Worm (Caenorhabditis elegans) whole organism, L1 larva: ENCODE data around the gene col-93.

Experiments used
- F16B12.6 ChIP-seq: fragments of 150-350 bp; optimal IDR thresholded peaks from 2 replicates; lab custom pipeline; 2014; ENCODE audit warnings: missing biosample characterization, missing genetic modification characterization
- blmp-1 ChIP-seq: fragments of 150-350 bp; optimal IDR thresholded peaks from 2 replicates; lab custom pipeline; 2014; ENCODE audit warnings: missing biosample characterization, missing genetic modification characterization
- ceh-63 ChIP-seq: fragments of 200-800 bp; sonication (Bioruptor generic); optimal IDR thresholded peaks from 2 replicates; lab custom pipeline; 2018; ENCODE audit warnings: mild to moderate bottlenecking, missing genetic modification characterization, missing compliant biosample characterization
- ces-1 ChIP-seq: fragments of 150-350 bp; optimal IDR thresholded peaks from 2 replicates; lab custom pipeline; 2014; ENCODE audit warnings: missing biosample characterization, missing genetic modification reagents, missing genetic modification characterization
- dsc-1 ChIP-seq: sonication (generic microtip); optimal IDR thresholded peaks from 2 replicates; lab custom pipeline; 2016; ENCODE audit warnings: mild to moderate bottlenecking, missing genetic modification characterization, missing compliant biosample characterization
- efl-1 ChIP-seq, 4 experiments: fragments of 150-350 bp; optimal IDR thresholded peaks in 3 of 4; peaks in 1 of 4; 1 replicate in 1 of 4; 2 replicates in 3 of 4; lab custom pipeline; 2014; ENCODE audit warnings: missing biosample characterization in 2 of 4, missing genetic modification characterization in 2 of 4, missing genetic modification reagents in 2 of 4
- efl-3 ChIP-seq: fragments of 200-800 bp; sonication (Bioruptor generic); optimal IDR thresholded peaks from 2 replicates; lab custom pipeline; 2018; ENCODE audit warnings: mild to moderate bottlenecking, missing genetic modification characterization, missing compliant biosample characterization
- elt-3 ChIP-seq, 6 experiments: fragments of 150-350 bp in 1 of 6; sonication (generic microtip); optimal IDR thresholded peaks; 2 replicates each; lab custom pipeline; 2017 to 2018; ENCODE audit warnings: missing biosample characterization in 6 of 6, missing genetic modification characterization in 6 of 6, inconsistent platforms in 1 of 6
- ets-5 ChIP-seq: fragments of 200-800 bp; sonication (Bioruptor generic); IDR thresholded peaks from 2 replicates; pipeline ENCODE4 v1.3.6; 2022; ENCODE audit warnings: missing genetic modification characterization, missing compliant biosample characterization
- grh-1 ChIP-seq: fragments of 200-800 bp; sonication (Bioruptor generic); IDR thresholded peaks from 2 replicates; pipeline ENCODE4 v1.3.6; 2022; ENCODE audit warnings: missing genetic modification reagents, missing genetic modification characterization, missing compliant biosample characterization
- hlh-4 ChIP-seq: sonication (generic microtip); optimal IDR thresholded peaks from 2 replicates; lab custom pipeline; 2016; ENCODE audit warnings: mild to moderate bottlenecking, missing genetic modification characterization, missing compliant biosample characterization
- irx-1 ChIP-seq: sonication (generic microtip); optimal IDR thresholded peaks from 2 replicates; lab custom pipeline; 2016; ENCODE audit warnings: missing genetic modification characterization, missing compliant biosample characterization
- jun-1 ChIP-seq: fragments of 150-350 bp; optimal IDR thresholded peaks from 2 replicates; lab custom pipeline; 2014; ENCODE audit warnings: missing biosample characterization, missing genetic modification reagents, missing genetic modification characterization
- lin-13 ChIP-seq: fragments of 150-350 bp; optimal IDR thresholded peaks from 2 replicates; lab custom pipeline; 2014; ENCODE audit warnings: missing biosample characterization, missing genetic modification reagents, missing genetic modification characterization
- lin-35 ChIP-seq, 2 experiments: fragments of 150-350 bp; optimal IDR thresholded peaks; 2 replicates each; lab custom pipeline; 2014; ENCODE audit warnings: missing biosample characterization in 2 of 2, missing genetic modification characterization in 2 of 2, missing genetic modification reagents in 2 of 2
- mdl-1 ChIP-seq, 2 experiments: fragments of 150-350 bp; optimal IDR thresholded peaks; 2 replicates each; lab custom pipeline; 2014 to 2017; ENCODE audit warnings: missing biosample characterization in 2 of 2, missing genetic modification characterization in 2 of 2, inconsistent platforms in 1 of 2
- mef-2 ChIP-seq: fragments of 150-350 bp; optimal IDR thresholded peaks from 2 replicates; lab custom pipeline; 2014; ENCODE audit warnings: missing biosample characterization, missing genetic modification characterization
- nhr-11 ChIP-seq: fragments of 150-350 bp; optimal IDR thresholded peaks from 2 replicates; lab custom pipeline; 2014; ENCODE audit warnings: missing biosample characterization, missing genetic modification characterization
- nhr-12 ChIP-seq: sonication (generic microtip); optimal IDR thresholded peaks from 2 replicates; lab custom pipeline; 2017; ENCODE audit warnings: missing biosample characterization, missing genetic modification characterization
- nhr-237 ChIP-seq: fragments of 150-350 bp; optimal IDR thresholded peaks from 2 replicates; lab custom pipeline; 2014; ENCODE audit warnings: missing biosample characterization, missing genetic modification characterization
- nhr-47 ChIP-seq: sonication (generic microtip); optimal IDR thresholded peaks from 2 replicates; lab custom pipeline; 2016; ENCODE audit warnings: mild to moderate bottlenecking, missing genetic modification characterization, moderate library complexity, missing compliant biosample characterization
- nhr-76 ChIP-seq: sonication (generic microtip); optimal IDR thresholded peaks from 2 replicates; lab custom pipeline; 2017; ENCODE audit warnings: missing biosample characterization, missing genetic modification characterization
- nhr-77 ChIP-seq: fragments of 150-350 bp; optimal IDR thresholded peaks from 2 replicates; lab custom pipeline; 2014; ENCODE audit warnings: missing biosample characterization, missing genetic modification characterization
- nhr-85 ChIP-seq: sonication (generic microtip); peaks from one replicate; lab custom pipeline; 2016; ENCODE audit warnings: missing genetic modification characterization, inconsistent platforms, missing compliant biosample characterization
- nhr-90 ChIP-seq: sonication (generic microtip); optimal IDR thresholded peaks from 2 replicates; lab custom pipeline; 2016; ENCODE audit warnings: mild to moderate bottlenecking, missing genetic modification characterization, missing compliant biosample characterization; ENCODE audit not compliant: poor library complexity
- pag-3 ChIP-seq: sonication (generic microtip); optimal IDR thresholded peaks from 2 replicates; lab custom pipeline; 2017; ENCODE audit warnings: missing genetic modification characterization, mild to moderate bottlenecking, missing compliant biosample characterization, antibody characterized with exemption, borderline replicate concordance; ENCODE audit not compliant: insufficient read depth
- skn-1 ChIP-seq: fragments of 150-350 bp; optimal IDR thresholded peaks from 2 replicates; lab custom pipeline; 2014; ENCODE audit warnings: missing biosample characterization, missing genetic modification characterization
- snpc-4 ChIP-seq: fragments of 150-350 bp; optimal IDR thresholded peaks from 2 replicates; lab custom pipeline; 2014; ENCODE audit warnings: missing biosample characterization, missing genetic modification characterization
- sox-4 ChIP-seq: sonication (generic microtip); optimal IDR thresholded peaks from 2 replicates; lab custom pipeline; 2016; ENCODE audit warnings: missing genetic modification characterization, missing compliant biosample characterization
- swsn-7 ChIP-seq: sonication (generic microtip); optimal IDR thresholded peaks from 2 replicates; lab custom pipeline; 2016; ENCODE audit warnings: missing genetic modification characterization, missing compliant biosample characterization
- tlp-1 ChIP-seq: fragments of 150-350 bp; optimal IDR thresholded peaks from 2 replicates; lab custom pipeline; 2014; ENCODE audit warnings: missing biosample characterization, missing genetic modification characterization
- unc-130 ChIP-seq: fragments of 150-350 bp; optimal IDR thresholded peaks from 2 replicates; lab custom pipeline; 2017; ENCODE audit warnings: missing biosample characterization, missing genetic modification characterization, inconsistent platforms
- unc-98 ChIP-seq: fragments of 200-800 bp; sonication (Bioruptor generic); IDR thresholded peaks from 2 replicates; pipeline ENCODE4 v1.3.6; 2022; ENCODE audit warnings: missing genetic modification characterization, missing compliant biosample characterization
- vab-15 ChIP-seq: sonication (generic microtip); optimal IDR thresholded peaks from 2 replicates; lab custom pipeline; 2017; ENCODE audit warnings: missing genotype, mild to moderate bottlenecking, missing genetic modification characterization, missing compliant biosample characterization
- ztf-4 ChIP-seq: fragments of 150-350 bp; optimal IDR thresholded peaks from 2 replicates; lab custom pipeline; 2014; ENCODE audit warnings: missing biosample characterization, missing genetic modification characterization

Gene col-93

DNA sequence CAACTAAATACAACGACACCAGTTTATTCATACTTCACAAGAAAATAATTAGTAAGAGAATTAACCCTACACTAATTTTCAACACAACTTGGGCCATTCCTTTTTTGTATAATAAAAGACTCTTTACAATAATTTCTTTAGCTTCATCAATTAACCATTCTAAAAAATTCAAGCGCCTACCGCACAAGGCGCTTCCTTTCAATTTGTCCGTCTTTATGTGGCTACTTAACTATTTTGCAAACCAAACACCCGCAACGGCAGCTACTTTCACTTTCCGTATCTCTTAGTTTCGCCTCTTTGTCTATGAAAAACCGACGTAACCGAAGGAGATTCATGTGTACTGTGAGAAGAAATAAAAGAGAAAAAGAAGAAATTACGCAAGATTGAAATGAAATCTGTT, 1.0 kb upstream of the col-93 start:
- TF ChIP-seq nhr-85, result peak; percentile 30
- TF ChIP-seq blmp-1 (tag; lab: Kevin White, UChicago), result peak; percentile 57
- TF ChIP-seq nhr-47 (tag; lab: Kevin White, UChicago), result peak; percentile 2

DNA sequence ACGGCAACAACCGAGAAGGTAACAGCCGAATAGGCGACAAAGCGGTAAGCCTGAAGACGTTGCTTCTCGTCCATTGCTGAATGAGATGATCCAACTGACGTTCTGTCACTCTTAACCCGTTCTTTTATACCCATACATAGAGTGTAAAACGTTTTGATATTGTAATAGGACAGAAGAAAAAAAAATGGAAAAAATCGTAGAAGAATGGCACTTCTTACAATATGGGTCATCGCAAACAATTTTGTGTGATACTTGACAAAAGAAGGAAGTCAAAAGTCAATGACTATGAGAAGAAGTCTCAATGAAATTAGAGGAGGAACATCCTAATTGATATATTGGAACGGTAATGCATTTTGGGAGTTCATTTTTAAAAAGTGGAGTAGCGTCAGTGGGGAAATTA, 2.3 kb downstream of the col-93 start, which contains the start of gene col-92:
col-92 (minus strand) TSS at position 101 of the 400 bp plus-strand sequence.
- TF ChIP-seq ets-5 (GFP tag; lab: Robert Waterston, UW) (no peak), dsc-1 (tag; lab: Kevin White, UChicago) (no peak), blmp-1 (tag; lab: Kevin White, UChicago) (no peak), ceh-63 (no peak), sox-4 (tag; lab: Kevin White, UChicago) (no peak), lin-35 (GFP tag; optimal IDR thresholded peaks at IDR 0.05; lab: Kevin White, UChicago) (no peak), pag-3 (no peak), unc-98 (GFP tag; lab: Robert Waterston, UW) (no peak), nhr-76 (tag; lab: Kevin White, UChicago) (no peak), nhr-90 (no peak), nhr-11 (tag; lab: Kevin White, UChicago) (no peak), irx-1 (tag; lab: Kevin White, UChicago) (no peak), nhr-85 (no peak), unc-130 (tag; lab: Kevin White, UChicago) (no peak), nhr-237 (tag; lab: Kevin White, UChicago) (no peak), jun-1 (tag; lab: Kevin White, UChicago) (no peak), nhr-47 (tag; lab: Kevin White, UChicago) (no peak), efl-1 (optimal IDR thresholded peaks at IDR 0.05; lab: Kevin White, UChicago) (no peak), efl-1 (GFP tag; optimal IDR thresholded peaks at IDR 0.05 in 1 of 2; lab: Kevin White, UChicago) (no peak)

DNA sequence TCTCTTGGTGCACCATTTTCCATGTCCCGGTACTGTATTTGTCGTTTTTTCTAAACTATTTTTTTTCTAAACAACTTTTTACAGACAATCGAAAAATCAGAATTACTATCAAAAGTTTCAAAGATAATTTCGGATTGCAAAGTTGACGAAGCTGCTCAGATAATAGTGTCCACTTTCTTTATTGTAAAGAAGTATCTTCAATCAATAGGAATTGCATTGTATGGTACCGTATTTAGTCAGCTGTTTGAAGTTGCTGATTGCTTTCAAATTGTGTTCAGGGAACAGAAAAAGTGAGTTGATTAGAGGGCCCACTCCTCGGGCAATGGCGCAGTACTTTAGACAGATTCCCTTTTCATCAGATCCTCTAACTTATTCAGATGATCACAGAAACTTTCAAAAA, 3.9 kb downstream of the col-93 start:
- TF ChIP-seq elt-3 (tag; optimal IDR thresholded peaks at IDR 0.05; lab: Kevin White, UChicago), result no peak
- TF ChIP-seq hlh-4 (tag; lab: Kevin White, UChicago), result no peak
- no peak for TF ChIP-seq vab-15 (tag; lab: Kevin White, UChicago)
- TF ChIP-seq sox-4 (tag; lab: Kevin White, UChicago), result no peak
- TF ChIP-seq nhr-237 (tag; lab: Kevin White, UChicago), result no peak
- TF ChIP-seq grh-1, result no peak
- TF ChIP-seq ces-1 (GFP tag; lab: Kevin White, UChicago), result no peak
- TF ChIP-seq nhr-77 (tag; lab: Kevin White, UChicago), result no peak
- no peak for TF ChIP-seq lin-13 (GFP tag; lab: Kevin White, UChicago)
- TF ChIP-seq swsn-7 (tag; lab: Kevin White, UChicago), result no peak
- TF ChIP-seq F16B12.6 (tag; lab: Kevin White, UChicago), result no peak
- no peak for TF ChIP-seq ztf-4 (tag; lab: Kevin White, UChicago)
- no peak for TF ChIP-seq tlp-1 (tag; lab: Kevin White, UChicago)
- TF ChIP-seq efl-1 (optimal IDR thresholded peaks at IDR 0.05; lab: Kevin White, UChicago), result no peak
- TF ChIP-seq efl-1 (GFP tag; optimal IDR thresholded peaks at IDR 0.05 in 1 of 2; lab: Kevin White, UChicago), result no peak
- no peak for TF ChIP-seq skn-1 (tag; lab: Kevin White, UChicago)
- no peak for TF ChIP-seq mdl-1 (tag; optimal IDR thresholded peaks at IDR 0.05; lab: Kevin White, UChicago)
- no peak for TF ChIP-seq nhr-76 (tag; lab: Kevin White, UChicago)

DNA sequence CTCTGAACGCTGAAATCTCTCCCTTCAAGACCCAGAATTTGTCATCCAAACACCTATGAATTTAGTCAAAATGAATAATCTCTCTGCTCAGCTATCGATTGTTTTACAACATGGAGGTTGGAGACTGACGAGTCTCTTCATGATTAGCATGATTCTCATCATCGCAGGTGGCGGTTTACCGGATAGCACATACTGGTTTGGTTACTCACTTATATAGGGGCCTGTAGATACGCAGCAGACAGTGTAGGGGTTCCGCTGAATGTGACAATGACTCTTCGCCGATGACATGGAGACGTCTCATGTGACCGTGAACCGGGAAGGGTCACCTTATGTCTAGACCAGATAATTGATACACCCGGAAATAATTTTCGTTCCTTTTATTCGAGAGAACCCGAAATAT, 8.8 kb downstream of the col-93 start:
- TF ChIP-seq nhr-85 (peak; percentile 60), nhr-12 (tag; lab: Kevin White, UChicago) (no peak), mef-2 (no peak), snpc-4 (tag; lab: Kevin White, UChicago) (peak; percentile 41), efl-3 (GFP tag; lab: Kevin White, UChicago) (no peak)
